Fruit fly (Drosophila melanogaster): ENCODE data around the gene Acer.

The Acer gene

DNA sequence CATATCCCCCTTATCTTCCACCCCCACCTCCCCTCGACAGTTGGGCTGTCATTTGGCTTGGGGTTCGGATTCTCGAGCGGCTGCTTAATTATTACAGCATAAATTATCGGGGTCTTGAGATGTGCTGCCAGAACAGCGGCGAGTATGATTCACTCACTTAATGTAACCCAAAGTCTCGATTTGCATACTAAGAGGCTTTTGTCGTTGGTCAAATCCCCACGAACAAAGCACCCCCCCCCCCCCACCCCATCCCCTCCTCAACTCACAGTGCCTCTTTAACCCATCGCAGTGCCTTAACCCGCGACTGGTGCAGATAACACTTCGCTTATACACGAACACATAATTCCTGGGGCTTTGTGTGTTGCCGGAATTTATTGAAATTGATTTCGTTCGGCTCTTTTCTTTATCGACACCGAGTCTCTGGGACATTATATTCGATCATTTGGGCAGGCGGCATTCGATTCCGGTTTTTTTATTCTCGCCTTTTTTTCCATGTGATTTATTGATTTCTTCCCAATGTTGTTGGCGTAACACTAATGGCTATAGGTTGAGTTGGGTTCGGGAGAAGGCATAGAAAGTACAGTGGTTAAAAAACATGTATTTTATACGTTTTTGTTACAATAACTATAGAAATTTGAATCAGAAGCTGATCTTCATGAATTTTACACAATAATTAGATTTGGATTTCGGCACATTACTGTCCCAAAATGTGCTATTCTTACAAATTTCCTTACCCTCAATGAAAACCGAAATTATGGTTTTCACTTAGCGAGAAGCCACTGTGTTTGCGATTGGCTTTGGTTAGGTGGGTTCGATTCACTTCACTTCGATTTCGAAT is 32.3 kb downstream of the Acer start (continued):
- TF ChIP-seq onecut (GFP tag; IDR thresholded peaks at IDR 0.05) (peak; percentile 49), CG4404 (GFP tag; IDR thresholded peaks at IDR 0.05) (no peak), CG12659 (GFP tag; optimal IDR thresholded peaks at IDR 0.05) (peak; percentile 34), Asciz (GFP tag; optimal IDR thresholded peaks at IDR 0.05) (peak; percentile 35), CG18476 (GFP tag; optimal IDR thresholded peaks at IDR 0.05) (peak; percentile 3), tio (GFP tag; optimal IDR thresholded peaks at IDR 0.05) (no peak), crc (GFP tag; optimal IDR thresholded peaks at IDR 0.05) (peak; percentile 55), Mes4 (GFP tag; optimal IDR thresholded peaks at IDR 0.05) (peak; percentile 35), zf30C (GFP tag; optimal IDR thresholded peaks at IDR 0.05) (no peak), CG1529 (GFP tag; optimal IDR thresholded peaks at IDR 0.05) (peak; percentile 15), CG16813 (GFP tag; IDR thresholded peaks at IDR 0.05; ENCODE audit: partially characterized antibody) (no peak), usp (GFP tag; optimal IDR thresholded peaks at IDR 0.05) (no peak), MESR4 (GFP tag; optimal IDR thresholded peaks at IDR 0.05) (no peak), pho (GFP tag; optimal IDR thresholded peaks at IDR 0.05) (peak; percentile 38), Dad (GFP tag; optimal IDR thresholded peaks at IDR 0.05) (no peak), HLH3B (GFP tag; IDR thresholded peaks at IDR 0.05) (0 out of 2 replicates have a peak, but pooled peaks have one; percentile 34), Kr (GFP tag; optimal IDR thresholded peaks at IDR 0.05) (no peak), Hmx (GFP tag; optimal IDR thresholded peaks at IDR 0.05) (no peak), p53 (GFP tag; optimal IDR thresholded peaks at IDR 0.05) (no peak), pb (GFP tag; optimal IDR thresholded peaks at IDR 0.05) (no peak), CG15073 (GFP tag; optimal IDR thresholded peaks at IDR 0.05) (no peak), CG13287 (GFP tag; IDR thresholded peaks at IDR 0.05; ENCODE audit: partially characterized antibody) (no peak), CG17361 (GFP tag; IDR thresholded peaks at IDR 0.05) (peak; percentile 56; the same call in 2 of the 3 replicates), Stat92E (GFP tag; optimal IDR thresholded peaks at IDR 0.05) (no peak), NFAT (GFP tag; IDR thresholded peaks at IDR 0.05) (no peak), CG15269 (tag; optimal IDR thresholded peaks at IDR 0.05) (peak; percentile 27), CG31388 (GFP tag; optimal IDR thresholded peaks at IDR 0.05) (no peak), Six4 (GFP tag; optimal IDR thresholded peaks at IDR 0.05) (peak; percentile 22), Sry-δ (GFP tag; optimal IDR thresholded peaks at IDR 0.05) (peak; percentile 3), Oaz (GFP tag; IDR thresholded peaks at IDR 0.05) (no peak), CG15601 (tag; optimal IDR thresholded peaks at IDR 0.05) (peak; percentile 39), trem (tag; optimal IDR thresholded peaks at IDR 0.05) (no peak), Med (GFP tag) (peak; percentile 85), MBD-R2 (GFP tag; IDR thresholded peaks at IDR 0.05) (no peak), Nf-YC (tag; optimal IDR thresholded peaks at IDR 0.05) (no peak), eyg (GFP tag; optimal IDR thresholded peaks at IDR 0.05) (no peak), Doc3 (GFP tag; IDR thresholded peaks at IDR 0.05; ENCODE audit: partially characterized antibody) (no peak), CG13424 (tag; optimal IDR thresholded peaks at IDR 0.05) (peak; percentile 37), ato (GFP tag; IDR thresholded peaks at IDR 0.05; ENCODE audit: partially characterized antibody) (no peak), aop (GFP tag; IDR thresholded peaks at IDR 0.05) (no peak), zfh2 (GFP tag; optimal IDR thresholded peaks at IDR 0.05) (peak; percentile 12), Ravus (GFP tag; IDR thresholded peaks at IDR 0.05) (no peak), bowl (GFP tag; IDR thresholded peaks at IDR 0.05) (no peak), ro (GFP tag; IDR thresholded peaks at IDR 0.05) (no peak), CG7357 (GFP tag; IDR thresholded peaks at IDR 0.05) (no peak), sisA (GFP tag; IDR thresholded peaks at IDR 0.05) (no peak), Dip3 (GFP tag; optimal IDR thresholded peaks at IDR 0.05) (peak; percentile 19), kni (GFP tag; optimal IDR thresholded peaks at IDR 0.05) (peak; percentile 84), CG3065 (GFP tag; optimal IDR thresholded peaks at IDR 0.05) (no peak), NK7.1 (GFP tag; optimal IDR thresholded peaks at IDR 0.05) (no peak)
